Worm (Caenorhabditis elegans) whole organism, young adult: ENCODE results near the gene C55C3.1.

Experiments used
- B0035.1 ChIP-seq: sonication (generic microtip); optimal IDR thresholded peaks from 2 replicates; lab custom pipeline; 2016; ENCODE audit warnings: missing genetic modification characterization, mild to moderate bottlenecking, missing compliant biosample characterization, missing genotype, missing genetic modification reagents
- B0336.3 ChIP-seq: fragments of 200-800 bp; sonication (Bioruptor generic); IDR thresholded peaks from 2 replicates; pipeline ENCODE4 v1.3.6; 2022; ENCODE audit warnings: missing genetic modification characterization, missing compliant biosample characterization
- D2030.7 ChIP-seq: fragments of 200-800 bp; sonication (Bioruptor generic); IDR thresholded peaks from 2 replicates; pipeline ENCODE4 v1.3.6; 2022; ENCODE audit warnings: missing genetic modification reagents, missing genetic modification characterization, missing compliant biosample characterization
- F22D6.2 ChIP-seq: sonication (generic microtip); optimal IDR thresholded peaks from 2 replicates; lab custom pipeline; 2016; ENCODE audit warnings: mild to moderate bottlenecking, missing genetic modification characterization, missing compliant biosample characterization
- F33H1.4 ChIP-seq: fragments of 200-800 bp; sonication (Bioruptor generic); IDR thresholded peaks from 2 replicates; pipeline ENCODE4 v1.3.6; 2022; ENCODE audit warnings: missing genetic modification reagents, missing genetic modification characterization, missing compliant biosample characterization
- F37B4.10 ChIP-seq: fragments of 200-800 bp; sonication (Bioruptor generic); IDR thresholded peaks from 2 replicates; pipeline ENCODE4 v1.3.6; 2022; ENCODE audit warnings: missing genetic modification characterization, missing compliant biosample characterization
- F49E8.2 ChIP-seq: sonication (generic microtip); optimal IDR thresholded peaks from 3 replicates; lab custom pipeline; 2017; ENCODE audit warnings: missing genetic modification characterization, mild to moderate bottlenecking, missing compliant biosample characterization, antibody characterized with exemption, moderate library complexity; ENCODE audit not compliant: insufficient read depth
- F52B5.7 ChIP-seq: sonication (generic microtip); optimal IDR thresholded peaks from 2 replicates; lab custom pipeline; 2016; ENCODE audit warnings: mild to moderate bottlenecking, missing genetic modification characterization, missing compliant biosample characterization
- F57C9.4 ChIP-seq: sonication (generic microtip); optimal IDR thresholded peaks from 2 replicates; lab custom pipeline; 2017; ENCODE audit warnings: mild to moderate bottlenecking, missing genetic modification characterization, missing compliant biosample characterization
- K11D2.4 ChIP-seq: fragments of 200-800 bp; sonication (Bioruptor generic); IDR thresholded peaks from 2 replicates; pipeline ENCODE4 v1.3.6; 2022; ENCODE audit warnings: missing genetic modification reagents, missing genetic modification characterization, missing compliant biosample characterization
- K12H6.12 ChIP-seq: fragments of 200-800 bp; sonication (Bioruptor generic); optimal IDR thresholded peaks from 2 replicates; lab custom pipeline; 2018; ENCODE audit warnings: mild to moderate bottlenecking, missing genetic modification characterization, missing compliant biosample characterization
- T07F8.4 ChIP-seq: sonication (generic microtip); optimal IDR thresholded peaks from 2 replicates; lab custom pipeline; 2016; ENCODE audit warnings: mild to moderate bottlenecking, missing genetic modification characterization, moderate library complexity, missing compliant biosample characterization
- T26A5.8 ChIP-seq: sonication (generic microtip); optimal IDR thresholded peaks from 2 replicates; lab custom pipeline; 2016; ENCODE audit warnings: missing genetic modification characterization, missing compliant biosample characterization
- Y53F4B.3 ChIP-seq: fragments of 200-800 bp; sonication (Bioruptor generic); IDR thresholded peaks from 2 replicates; pipeline ENCODE4 v1.3.6; 2022; ENCODE audit warnings: missing genetic modification reagents, missing genetic modification characterization, missing compliant biosample characterization
- attf-3 ChIP-seq: fragments of 200-800 bp; sonication (Bioruptor generic); conservative IDR thresholded peaks from 2 replicates; pipeline ENCODE4 v1.3.6; 2022; ENCODE audit warnings: missing genetic modification reagents, missing genetic modification characterization, missing compliant biosample characterization
- bed-1 ChIP-seq: fragments of 200-800 bp; sonication (Bioruptor generic); IDR thresholded peaks from 2 replicates; pipeline ENCODE4 v1.3.6; 2022; ENCODE audit warnings: missing genetic modification reagents, missing genetic modification characterization, missing compliant biosample characterization
- cebp-1 ChIP-seq, 2 experiments: fragments of 200-800 bp in 1 of 2; sonication (Bioruptor generic) in 1 of 2; sonication (generic microtip) in 1 of 2; IDR thresholded peaks in 1 of 2; optimal IDR thresholded peaks in 1 of 2; 2 replicates each; pipeline versions ENCODE4 v1.3.6 to Lab custom; 2017 to 2022; ENCODE audit warnings: missing compliant biosample characterization in 2 of 2, missing genetic modification characterization in 2 of 2, mild to moderate bottlenecking in 1 of 2, missing genetic modification reagents in 1 of 2, moderate library complexity in 1 of 2
- ceh-100 ChIP-seq: fragments of 200-800 bp; sonication (Bioruptor generic); IDR thresholded peaks from 2 replicates; pipeline ENCODE4 v1.3.6; 2022; ENCODE audit warnings: missing genetic modification reagents, missing genetic modification characterization, missing compliant biosample characterization
- ceh-27 ChIP-seq: fragments of 200-800 bp; sonication (Bioruptor generic); optimal IDR thresholded peaks from 2 replicates; lab custom pipeline; 2018; ENCODE audit warnings: mild to moderate bottlenecking, missing genetic modification characterization, moderate library complexity, missing compliant biosample characterization
- ceh-40 ChIP-seq: fragments of 200-800 bp; sonication (Bioruptor generic); IDR thresholded peaks from 2 replicates; pipeline ENCODE4 v1.3.6; 2022; ENCODE audit warnings: missing genetic modification characterization, missing compliant biosample characterization
- ceh-58 ChIP-seq: fragments of 200-800 bp; sonication (Bioruptor generic); IDR thresholded peaks from 2 replicates; pipeline ENCODE4 v1.3.6; 2022; ENCODE audit warnings: missing genetic modification characterization, missing compliant biosample characterization
- dpl-1 ChIP-seq: fragments of 150-350 bp; optimal IDR thresholded peaks from 2 replicates; lab custom pipeline; 2014; ENCODE audit warnings: missing biosample characterization, missing genetic modification reagents, missing genetic modification characterization
- egl-18 ChIP-seq: fragments of 200-800 bp; sonication (Bioruptor generic); IDR thresholded peaks from 2 replicates; pipeline ENCODE4 v1.3.6; 2022; ENCODE audit warnings: missing genetic modification reagents, missing genetic modification characterization, missing compliant biosample characterization
- egl-44 ChIP-seq: fragments of 200-800 bp; sonication (Bioruptor generic); IDR thresholded peaks from 2 replicates; pipeline ENCODE4 v1.3.6; 2022; ENCODE audit warnings: missing genetic modification reagents, missing genetic modification characterization, missing compliant biosample characterization
- fkh-3 ChIP-seq: sonication (generic microtip); optimal IDR thresholded peaks from 2 replicates; lab custom pipeline; 2016; ENCODE audit warnings: mild to moderate bottlenecking, missing genetic modification characterization, missing compliant biosample characterization
- hsf-1 ChIP-seq: fragments of 200-800 bp; sonication (Bioruptor generic); IDR thresholded peaks from 2 replicates; pipeline ENCODE4 v1.3.6; 2022; ENCODE audit warnings: missing genetic modification reagents, missing genetic modification characterization, missing compliant biosample characterization
- let-526 ChIP-seq: fragments of 200-800 bp; sonication (Bioruptor generic); IDR thresholded peaks from 2 replicates; pipeline ENCODE4 v1.3.6; 2022; ENCODE audit warnings: missing genetic modification reagents, missing genetic modification characterization, missing compliant biosample characterization
- lin-26 ChIP-seq: fragments of 200-800 bp; sonication (Bioruptor generic); IDR thresholded peaks from 2 replicates; pipeline ENCODE4 v1.3.6; 2022; ENCODE audit warnings: missing genetic modification reagents, missing genetic modification characterization, missing compliant biosample characterization
- lin-40 ChIP-seq: sonication (generic microtip); optimal IDR thresholded peaks from 2 replicates; lab custom pipeline; 2016; ENCODE audit warnings: missing genetic modification characterization, mild to moderate bottlenecking, missing compliant biosample characterization, missing genotype, missing genetic modification reagents
- lsy-27 ChIP-seq: sonication (generic microtip); optimal IDR thresholded peaks from 2 replicates; lab custom pipeline; 2017; ENCODE audit warnings: missing genetic modification characterization, mild to moderate bottlenecking, missing compliant biosample characterization, antibody characterized with exemption, missing genotype, borderline replicate concordance; ENCODE audit not compliant: insufficient read depth
- madf-6 ChIP-seq: fragments of 200-800 bp; sonication (Bioruptor generic); IDR thresholded peaks from 2 replicates; pipeline ENCODE4 v1.3.6; 2022; ENCODE audit warnings: missing genetic modification reagents, missing genetic modification characterization, missing compliant biosample characterization
- madf-8 ChIP-seq: fragments of 200-800 bp; sonication (Bioruptor generic); conservative IDR thresholded peaks from 2 replicates; pipeline ENCODE4 v1.3.6; 2022; ENCODE audit warnings: missing genetic modification reagents, missing genetic modification characterization, missing compliant biosample characterization
- mes-4 ChIP-seq: sonication (generic microtip); optimal IDR thresholded peaks from 2 replicates; lab custom pipeline; 2016; ENCODE audit warnings: missing genotype, missing genetic modification characterization, missing compliant biosample characterization
- mxl-1 ChIP-seq: sonication (generic microtip); optimal IDR thresholded peaks from 2 replicates; lab custom pipeline; 2016; ENCODE audit warnings: missing genetic modification characterization, missing compliant biosample characterization
- nfya-2 ChIP-seq: fragments of 200-800 bp; sonication (Bioruptor generic); IDR thresholded peaks from 2 replicates; pipeline ENCODE4 v1.3.6; 2022; ENCODE audit warnings: missing genetic modification reagents, missing genetic modification characterization, missing compliant biosample characterization
- pha-4 ChIP-seq: fragments of 150-350 bp; sonication (generic microtip); optimal IDR thresholded peaks from 2 replicates; lab custom pipeline; 2014; ENCODE audit warnings: missing biosample characterization, missing genetic modification reagents, missing genetic modification characterization
- rpc-1 ChIP-seq, 2 experiments: fragments of 150-350 bp in 1 of 2; sonication (generic microtip) in 1 of 2; optimal IDR thresholded peaks; 2 replicates each; lab custom pipeline; 2014 to 2018; ENCODE audit warnings: missing biosample characterization in 1 of 2, missing genetic modification characterization in 1 of 2, missing genetic modification reagents in 1 of 2, missing genotype in 1 of 2
- snpc-1.1 ChIP-seq: sonication (generic microtip); optimal IDR thresholded peaks from 2 replicates; lab custom pipeline; 2017; ENCODE audit warnings: missing genetic modification characterization, mild to moderate bottlenecking, missing compliant biosample characterization, antibody characterized with exemption, moderate library complexity, missing genotype, missing genetic modification reagents; ENCODE audit not compliant: insufficient read depth
- snpc-3.4 ChIP-seq: sonication (generic microtip); optimal IDR thresholded peaks from 2 replicates; lab custom pipeline; 2017; ENCODE audit warnings: missing genetic modification characterization, mild to moderate bottlenecking, missing compliant biosample characterization, antibody characterized with exemption, moderate library complexity, missing genotype, missing genetic modification reagents
- somi-1 ChIP-seq: fragments of 200-800 bp; sonication (Bioruptor generic); optimal IDR thresholded peaks from 2 replicates; lab custom pipeline; 2018; ENCODE audit warnings: mild to moderate bottlenecking, missing genetic modification characterization, missing compliant biosample characterization
- tbp1 ChIP-seq: fragments of 200-800 bp; sonication (Bioruptor generic); optimal IDR thresholded peaks from 2 replicates; lab custom pipeline; 2018; ENCODE audit warnings: mild to moderate bottlenecking, missing genetic modification characterization, missing compliant biosample characterization
- unc-62 ChIP-seq: fragments of 150-350 bp; optimal IDR thresholded peaks from 2 replicates; lab custom pipeline; 2014; ENCODE audit warnings: missing biosample characterization, missing genetic modification reagents, missing genetic modification characterization
- xnd-1 ChIP-seq: sonication (generic microtip); optimal IDR thresholded peaks from 2 replicates; lab custom pipeline; 2016; ENCODE audit warnings: missing genotype, missing genetic modification reagents, missing genetic modification characterization, missing compliant biosample characterization
- ztf-22 ChIP-seq: fragments of 200-800 bp; sonication (Bioruptor generic); optimal IDR thresholded peaks from 2 replicates; lab custom pipeline; 2018; ENCODE audit warnings: mild to moderate bottlenecking, missing genetic modification characterization, moderate library complexity, missing compliant biosample characterization
- ztf-3 ChIP-seq: fragments of 200-800 bp; sonication (Bioruptor generic); optimal IDR thresholded peaks from 2 replicates; lab custom pipeline; 2018; ENCODE audit warnings: mild to moderate bottlenecking, missing genetic modification characterization, missing compliant biosample characterization
- ztf-6 ChIP-seq: fragments of 200-800 bp; sonication (Bioruptor generic); IDR thresholded peaks from 2 replicates; pipeline ENCODE4 v1.3.6; 2022; ENCODE audit warnings: missing genetic modification reagents, missing genetic modification characterization, missing compliant biosample characterization

Gene C55C3.1

ce11 chrIV:5666115-5667028 is 42.5 kb upstream of the C55C3.1 start (continued):
- peak; percentile 73 for TF ChIP-seq dpl-1 (GFP tag; lab: Kevin White, UChicago)
- TF ChIP-seq madf-8 (GFP tag; lab: Robert Waterston, UW) = peak; percentile 71
- no peak for TF ChIP-seq ceh-58
- TF ChIP-seq ceh-27 (GFP tag; lab: Kevin White, UChicago) = peak; percentile 37
- TF ChIP-seq B0336.3 (GFP tag; lab: Robert Waterston, UW) = no peak
- TF ChIP-seq K12H6.12 (tag; lab: Kevin White, UChicago) = no peak
- TF ChIP-seq rpc-1 (optimal IDR thresholded peaks at IDR 0.05; lab: Kevin White, UChicago) = no peak
- TF ChIP-seq rpc-1 (tag; optimal IDR thresholded peaks at IDR 0.05; lab: Kevin White, UChicago) = no peak
- TF ChIP-seq ztf-3 = no peak
- peak; percentile 48 for TF ChIP-seq somi-1 (GFP tag; lab: Kevin White, UChicago)
- TF ChIP-seq attf-3 (GFP tag; lab: Robert Waterston, UW) = peak; percentile 92
- TF ChIP-seq pha-4 (tag; lab: Kevin White, UChicago) = no peak
- TF ChIP-seq F57C9.4 = no peak
- TF ChIP-seq K11D2.4 (GFP tag; lab: Robert Waterston, UW) = no peak
- no peak for TF ChIP-seq F49E8.2 (tag; lab: Kevin White, UChicago)
- no peak for TF ChIP-seq fkh-3 (tag; lab: Kevin White, UChicago)
- TF ChIP-seq tbp1 (GFP tag; lab: Kevin White, UChicago) = peak; percentile 57
- TF ChIP-seq ztf-6 (GFP tag; lab: Robert Waterston, UW) = no peak
- no peak for TF ChIP-seq bed-1 (GFP tag; lab: Robert Waterston, UW)
- TF ChIP-seq let-526 (GFP tag; lab: Robert Waterston, UW) = no peak
- TF ChIP-seq hsf-1 (GFP tag; lab: Robert Waterston, UW) = peak; percentile 5; the same call in 1 of the 2 replicates
- no peak for TF ChIP-seq ceh-40 (GFP tag; lab: Robert Waterston, UW)
- TF ChIP-seq lin-26 (GFP tag; lab: Robert Waterston, UW) = no peak
- TF ChIP-seq T26A5.8 = no peak
- TF ChIP-seq ztf-22 (GFP tag; lab: Kevin White, UChicago) = no peak
- no peak for TF ChIP-seq mxl-1 (tag; lab: Kevin White, UChicago)
- no peak for TF ChIP-seq lin-40
- peak; percentile 34; the same call in 1 of the 2 replicates for TF ChIP-seq F33H1.4
- TF ChIP-seq T07F8.4 (tag; lab: Kevin White, UChicago) = no peak
- no peak for TF ChIP-seq F22D6.2 (tag; lab: Kevin White, UChicago)
- no peak for TF ChIP-seq nfya-2 (GFP tag; lab: Robert Waterston, UW)
- TF ChIP-seq snpc-1.1 (tag; lab: Kevin White, UChicago) = peak; percentile 12
- no peak for TF ChIP-seq lsy-27
- TF ChIP-seq xnd-1 = peak; percentile 74
- no peak for TF ChIP-seq F37B4.10 (GFP tag; lab: Robert Waterston, UW)
- no peak for TF ChIP-seq mes-4
- TF ChIP-seq B0035.1 (tag; lab: Kevin White, UChicago) = no peak
- TF ChIP-seq madf-6 (GFP tag; lab: Robert Waterston, UW) = peak; percentile 89
- no peak for TF ChIP-seq cebp-1 (GFP tag; IDR thresholded peaks at IDR 0.05; lab: Robert Waterston, UW)
- TF ChIP-seq cebp-1 (tag; optimal IDR thresholded peaks at IDR 0.05; lab: Kevin White, UChicago) = no peak
- peak; percentile 78 for TF ChIP-seq D2030.7 (GFP tag; lab: Robert Waterston, UW)
- no peak for TF ChIP-seq egl-44
- TF ChIP-seq Y53F4B.3 (GFP tag; lab: Robert Waterston, UW) = no peak
- no peak for TF ChIP-seq snpc-3.4
- no peak for TF ChIP-seq ceh-100
- TF ChIP-seq F52B5.7 = no peak
- no peak for TF ChIP-seq egl-18
- no peak for TF ChIP-seq unc-62 (GFP tag; lab: Kevin White, UChicago)
